Worm (Caenorhabditis elegans): ENCODE results near the gene gss-1.

Gene gss-1

DNA sequence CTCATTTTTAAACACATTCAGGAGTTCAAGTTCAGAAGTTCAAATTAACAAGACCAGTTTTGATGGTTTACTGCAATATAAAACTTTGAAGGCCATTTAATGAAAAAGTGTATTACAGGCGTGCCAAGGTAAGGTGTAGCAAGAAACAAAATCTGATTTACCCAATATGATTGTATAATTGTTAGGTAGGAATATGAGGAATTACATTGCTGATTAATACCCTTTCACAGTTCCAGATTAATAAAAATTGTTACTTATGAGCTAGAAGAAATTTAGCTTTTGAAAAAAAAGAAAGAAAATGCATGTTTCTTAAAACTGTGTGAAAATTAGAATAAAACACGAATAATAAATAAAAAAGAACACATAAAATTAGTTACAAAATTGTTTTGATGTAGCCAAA lies 17.4 kb upstream of the gss-1 start, which contains the start of gene kin-15:
Gene kin-15 (minus strand): TSS at position 101 of the 400 bp plus-strand sequence.
- TF ChIP-seq nhr-25 (tag; optimal IDR thresholded peaks at IDR 0.05) (peak; percentile 26), nhr-237 (tag; optimal IDR thresholded peaks at IDR 0.05) (no peak)

DNA sequence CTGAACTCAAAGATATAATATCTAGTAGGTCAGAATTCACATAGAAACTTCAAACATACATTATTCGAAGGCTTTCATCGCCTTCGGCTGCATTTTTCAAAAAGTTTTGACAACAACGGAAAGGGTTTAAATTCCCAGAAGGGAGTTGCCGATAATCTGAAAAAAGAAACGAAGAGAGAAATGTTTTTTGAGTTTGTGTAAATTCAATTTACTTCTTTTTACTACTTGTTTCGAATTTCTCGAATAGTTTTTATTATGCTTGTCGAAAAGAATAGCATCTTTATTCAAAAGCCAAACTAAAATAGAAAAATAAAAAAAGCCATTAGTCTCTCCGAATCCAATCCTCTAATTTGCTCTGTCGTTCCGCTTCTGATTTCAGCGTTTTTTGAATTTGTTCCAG lies 14.9 kb upstream of the gss-1 start:
- TF ChIP-seq blmp-1 (tag; optimal IDR thresholded peaks at IDR 0.05; ENCODE audit: insufficient read depth) (no peak), dmd-4 (tag; optimal IDR thresholded peaks at IDR 0.05) (no peak), gmeb-1 (tag; optimal IDR thresholded peaks at IDR 0.05) (no peak), nhr-12 (tag; optimal IDR thresholded peaks at IDR 0.05) (no peak), mbf-1 (tag; optimal IDR thresholded peaks at IDR 0.05) (no peak), C34F6.9 (tag; optimal IDR thresholded peaks at IDR 0.05) (no peak), mab-5 (tag; optimal IDR thresholded peaks at IDR 0.05) (no peak), mdl-1 (tag; optimal IDR thresholded peaks at IDR 0.05) (no peak), peb-1 (tag; optimal IDR thresholded peaks at IDR 0.05) (no peak), ama-1 (optimal IDR thresholded peaks at IDR 0.05) (no peak), zag-1 (tag; optimal IDR thresholded peaks at IDR 0.05) (no peak), egl-27 (tag; optimal IDR thresholded peaks at IDR 0.05) (no peak), nhr-129 (tag; optimal IDR thresholded peaks at IDR 0.05) (no peak), nhr-21 (tag; optimal IDR thresholded peaks at IDR 0.05) (no peak), sma-3 (GFP tag; optimal IDR thresholded peaks at IDR 0.05) (no peak), ztf-11 (tag; optimal IDR thresholded peaks at IDR 0.05) (no peak)

ce11 chrII:9427644-9428043 lies 11.4 kb upstream of the gss-1 start, which contains the start of gene M176.5:
Gene M176.5, minus strand, starts transcription at chrII:9427744.
- no peak for TF ChIP-seq aly-2 (tag; optimal IDR thresholded peaks at IDR 0.05)
- TF ChIP-seq dmd-4 (tag; optimal IDR thresholded peaks at IDR 0.05) = no peak
- peak; percentile 15 for TF ChIP-seq F13H6.1 (tag; optimal IDR thresholded peaks at IDR 0.05)
- TF ChIP-seq nhr-237 (tag; optimal IDR thresholded peaks at IDR 0.05) = no peak
- no peak for TF ChIP-seq blmp-1 (tag; optimal IDR thresholded peaks at IDR 0.05; ENCODE audit: insufficient read depth)
- TF ChIP-seq mab-5 (tag; optimal IDR thresholded peaks at IDR 0.05) = no peak

DNA sequence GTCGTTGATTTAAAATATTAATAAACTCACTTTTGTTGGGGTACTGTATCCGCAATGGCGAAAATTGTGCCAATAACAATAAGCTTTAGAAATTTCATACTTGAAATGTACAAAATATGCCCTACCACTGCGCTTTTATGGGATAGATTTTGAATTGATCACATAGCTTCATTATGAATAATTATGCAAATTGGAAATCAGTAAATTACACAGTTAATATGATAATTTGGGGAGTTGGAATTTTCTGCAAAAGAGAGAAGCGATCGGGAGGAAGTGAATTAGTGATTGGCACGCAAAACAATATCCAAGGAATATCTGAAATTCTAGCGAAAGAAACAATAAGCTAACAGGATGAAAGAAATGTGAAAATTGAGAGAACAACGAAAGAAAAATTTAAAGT lies 9.8 kb upstream of the gss-1 start, which contains the start of gene M176.10:
Gene M176.10 (minus strand): TSS at position 101 of the 400 bp plus-strand sequence.
- TF ChIP-seq sma-9 (GFP tag; optimal IDR thresholded peaks at IDR 0.05) (no peak), sma-9 (tag; optimal IDR thresholded peaks at IDR 0.05) (no peak), aly-2 (tag; optimal IDR thresholded peaks at IDR 0.05) (no peak), ceh-16 (tag; optimal IDR thresholded peaks at IDR 0.05) (no peak), elt-3 (tag; optimal IDR thresholded peaks at IDR 0.05) (no peak), snpc-4 (tag; optimal IDR thresholded peaks at IDR 0.05) (no peak), dmd-4 (tag; optimal IDR thresholded peaks at IDR 0.05) (no peak), nhr-237 (tag; optimal IDR thresholded peaks at IDR 0.05) (no peak), zag-1 (tag; optimal IDR thresholded peaks at IDR 0.05) (no peak), nhr-10 (tag; optimal IDR thresholded peaks at IDR 0.05) (no peak)

ce11 chrII:9421969-9422368 lies 5.7 kb upstream of the gss-1 start, which contains the start of gene M176.11:
Gene M176.11, plus strand, starts transcription at chrII:9422269.
- TF ChIP-seq nhr-11 (tag; optimal IDR thresholded peaks at IDR 0.05) (no peak), ZK546.5 (tag; optimal IDR thresholded peaks at IDR 0.05) (no peak), nhr-6 (tag; optimal IDR thresholded peaks at IDR 0.05) (no peak), gmeb-1 (tag; optimal IDR thresholded peaks at IDR 0.05) (no peak), nhr-23 (tag; optimal IDR thresholded peaks at IDR 0.05) (no peak), crh-2 (tag; optimal IDR thresholded peaks at IDR 0.05) (no peak), fos-1 (tag; optimal IDR thresholded peaks at IDR 0.05) (no peak), sma-3 (GFP tag; optimal IDR thresholded peaks at IDR 0.05) (no peak), skn-1 (tag; optimal IDR thresholded peaks at IDR 0.05) (no peak), peb-1 (tag; optimal IDR thresholded peaks at IDR 0.05) (no peak), R02D3.7 (tag; optimal IDR thresholded peaks at IDR 0.05) (no peak), alr-1 (tag; optimal IDR thresholded peaks at IDR 0.05) (no peak), mbf-1 (tag; optimal IDR thresholded peaks at IDR 0.05) (no peak), nhr-237 (tag; optimal IDR thresholded peaks at IDR 0.05) (no peak), lin-13 (GFP tag; optimal IDR thresholded peaks at IDR 0.05) (no peak), sma-9 (GFP tag; optimal IDR thresholded peaks at IDR 0.05) (no peak), sma-9 (tag; optimal IDR thresholded peaks at IDR 0.05) (no peak), snpc-4 (tag; optimal IDR thresholded peaks at IDR 0.05) (no peak), mdl-1 (tag; optimal IDR thresholded peaks at IDR 0.05) (no peak)

Measured in whole organism, L2 larva.